Fruit fly (Drosophila melanogaster) whole organism, embryonic: Measurements from ENCODE around the gene Prosalpha6T.

ENCODE experiments used
- Ada2b ChIP-seq: fragments of 200-800 bp; sonication (Bioruptor generic); IDR thresholded peaks from 2 replicates; pipeline ENCODE4 v1.3.6; 2022; ENCODE audit warnings: missing biosample characterization, missing genetic modification characterization
- Atf-2 ChIP-seq: fragments of 200-800 bp; sonication (Bioruptor generic); optimal IDR thresholded peaks from 2 replicates; lab custom pipeline; 2016; ENCODE audit warnings: missing biosample characterization, missing genetic modification characterization
- BEAF-32 ChIP-seq: fragments of 200-800 bp; sonication (Bioruptor generic); optimal IDR thresholded peaks from 3 replicates; lab custom pipeline; 2017; ENCODE audit warnings: missing biosample characterization, missing genetic modification characterization, mild to moderate bottlenecking, moderate library complexity, missing genetic modification reagents
- CG10209 ChIP-seq: fragments of 200-800 bp; sonication (Bioruptor generic); optimal IDR thresholded peaks from 3 replicates; lab custom pipeline; 2017; ENCODE audit warnings: missing biosample characterization, mild to moderate bottlenecking, missing genetic modification characterization, missing genetic modification reagents
- CG1024 ChIP-seq: fragments of 200-800 bp; sonication (Bioruptor generic); IDR thresholded peaks from 2 replicates; pipeline ENCODE4 v1.3.6; 2022; ENCODE audit warnings: missing biosample characterization, missing genetic modification characterization
- CG10267 ChIP-seq: fragments of 200-800 bp; sonication (Bioruptor generic); optimal IDR thresholded peaks from 2 replicates; lab custom pipeline; 2018; ENCODE audit warnings: missing biosample characterization, mild to moderate bottlenecking, missing genetic modification characterization, moderate library complexity
- CG11695 ChIP-seq: fragments of 200-800 bp; sonication (Bioruptor generic); IDR thresholded peaks from 3 replicates; pipeline ENCODE4 v1.3.6; 2022; ENCODE audit warnings: missing biosample characterization, missing genetic modification characterization
- CG12071 ChIP-seq: fragments of 200-800 bp; sonication (Bioruptor generic); optimal IDR thresholded peaks from 3 replicates; lab custom pipeline; 2018; ENCODE audit warnings: missing biosample characterization, mild to moderate bottlenecking, missing genetic modification characterization
- CG12942 ChIP-seq: fragments of 200-800 bp; sonication (Bioruptor generic); optimal IDR thresholded peaks from 3 replicates; lab custom pipeline; 2016; ENCODE audit warnings: missing biosample characterization, missing genetic modification characterization
- CG14710 ChIP-seq: fragments of 200-800 bp; sonication (Bioruptor generic); optimal IDR thresholded peaks from 3 replicates; lab custom pipeline; 2019; ENCODE audit warnings: missing biosample characterization, mild to moderate bottlenecking, missing genetic modification characterization, moderate library complexity
- CG14965 ChIP-seq: fragments of 200-800 bp; sonication (Bioruptor generic); optimal IDR thresholded peaks from 2 replicates; lab custom pipeline; 2016; ENCODE audit warnings: missing biosample characterization, missing genetic modification characterization, borderline replicate concordance
- CG15269 ChIP-seq: fragments of 200-800 bp; sonication (Bioruptor generic); optimal IDR thresholded peaks from 2 replicates; lab custom pipeline; 2018; ENCODE audit warnings: missing biosample characterization, mild to moderate bottlenecking, missing genetic modification characterization, moderate library complexity
- CG1603 ChIP-seq: fragments of 200-800 bp; sonication (Bioruptor generic); optimal IDR thresholded peaks from 2 replicates; lab custom pipeline; 2019; ENCODE audit warnings: missing biosample characterization, mild to moderate bottlenecking, missing genetic modification characterization, moderate library complexity
- CG1647 ChIP-seq: fragments of 200-800 bp; sonication (Bioruptor generic); optimal IDR thresholded peaks from 3 replicates; lab custom pipeline; 2016; ENCODE audit warnings: missing biosample characterization, missing genetic modification characterization
- CG17829 ChIP-seq: fragments of 200-800 bp; optimal IDR thresholded peaks from 2 replicates; lab custom pipeline; 2019; ENCODE audit warnings: missing biosample characterization, mild to moderate bottlenecking, missing genetic modification characterization, moderate library complexity
- CG2116 ChIP-seq: fragments of 200-800 bp; sonication (Bioruptor generic); optimal IDR thresholded peaks from 3 replicates; lab custom pipeline; 2018; ENCODE audit warnings: missing biosample characterization, mild to moderate bottlenecking, missing genetic modification characterization
- CG3995 ChIP-seq: fragments of 200-800 bp; sonication (Bioruptor generic); optimal IDR thresholded peaks from 3 replicates; lab custom pipeline; 2016; ENCODE audit warnings: missing biosample characterization, missing genetic modification characterization
- CG42726 ChIP-seq: fragments of 200-800 bp; sonication (Bioruptor generic); IDR thresholded peaks from 2 replicates; pipeline ENCODE4 v1.3.6; 2022; ENCODE audit warnings: missing biosample characterization, missing genetic modification characterization; ENCODE audit not compliant: partially characterized antibody
- CG8765 ChIP-seq: fragments of 200-800 bp; sonication (Bioruptor generic); IDR thresholded peaks from 2 replicates; pipeline ENCODE4 v1.3.6; 2022; ENCODE audit warnings: missing biosample characterization, missing genetic modification characterization
- CG8924 ChIP-seq: fragments of 200-800 bp; optimal IDR thresholded peaks from 3 replicates; lab custom pipeline; 2019; ENCODE audit warnings: missing biosample characterization, mild to moderate bottlenecking, missing genetic modification characterization, moderate library complexity
- CoRest ChIP-seq: fragments of 200-800 bp; sonication (Bioruptor generic); optimal IDR thresholded peaks from 3 replicates; lab custom pipeline; 2018; ENCODE audit warnings: missing biosample characterization, mild to moderate bottlenecking, missing genetic modification characterization, moderate library complexity
- Dp ChIP-seq: fragments of 200-800 bp; sonication (Bioruptor generic); optimal IDR thresholded peaks from 2 replicates; lab custom pipeline; 2018; ENCODE audit warnings: missing biosample characterization, mild to moderate bottlenecking, missing genetic modification characterization, moderate library complexity
- Dref ChIP-seq: fragments of 200-800 bp; sonication (Bioruptor generic); IDR thresholded peaks from 2 replicates; pipeline ENCODE4 v1.3.6; 2022; ENCODE audit warnings: missing biosample characterization, missing genetic modification characterization
- GATAe ChIP-seq: fragments of 200-800 bp; sonication (Bioruptor generic); conservative IDR thresholded peaks from 2 replicates; pipeline ENCODE4 v1.3.6; 2022; ENCODE audit warnings: missing biosample characterization, missing genetic modification characterization
- Lpt ChIP-seq: fragments of >200 bp; optimal IDR thresholded peaks from 2 replicates; lab custom pipeline; 2018; ENCODE audit warnings: missing biosample characterization, missing genetic modification characterization
- MBD-R2 ChIP-seq: fragments of 200-800 bp; sonication (Bioruptor generic); IDR thresholded peaks from 2 replicates; pipeline ENCODE4 v1.3.6; 2022; ENCODE audit warnings: missing biosample characterization, missing genetic modification characterization
- MESR4 ChIP-seq: fragments of 200-800 bp; sonication (Bioruptor generic); optimal IDR thresholded peaks from 2 replicates; lab custom pipeline; 2018; ENCODE audit warnings: missing biosample characterization, mild to moderate bottlenecking, missing genetic modification characterization, moderate library complexity
- Med ChIP-seq: fragments of 200-800 bp; sonication (Bioruptor generic); peaks from one replicate; lab custom pipeline; 2016; ENCODE audit warnings: missing biosample characterization, missing genetic modification characterization, mild to moderate bottlenecking, inconsistent platforms, moderate library complexity
- Myb ChIP-seq: fragments of 200-800 bp; sonication (Bioruptor generic); optimal IDR thresholded peaks from 2 replicates; lab custom pipeline; 2016; ENCODE audit warnings: missing biosample characterization, missing genetic modification characterization
- abd-A ChIP-seq: fragments of 200-800 bp; sonication (Bioruptor generic); optimal IDR thresholded peaks from 3 replicates; lab custom pipeline; 2019; ENCODE audit warnings: missing biosample characterization, mild to moderate bottlenecking, missing genetic modification characterization, moderate library complexity
- aop ChIP-seq: fragments of 200-800 bp; sonication (Bioruptor generic); IDR thresholded peaks from 2 replicates; pipeline ENCODE4 v1.3.6; 2022; ENCODE audit warnings: missing biosample characterization, missing genetic modification characterization
- ash1 ChIP-seq: fragments of 200-800 bp; sonication (Bioruptor generic); optimal IDR thresholded peaks from 2 replicates; lab custom pipeline; 2018; ENCODE audit warnings: missing biosample characterization, mild to moderate bottlenecking, missing genetic modification characterization
- cad ChIP-seq: fragments of >200 bp; optimal IDR thresholded peaks from 2 replicates; lab custom pipeline; 2017; ENCODE audit warnings: missing biosample characterization, missing genetic modification characterization
- croc ChIP-seq: fragments of 200-800 bp; sonication (Bioruptor generic); conservative IDR thresholded peaks from 3 replicates; pipeline ENCODE4 v1.3.6; 2022; ENCODE audit warnings: missing biosample characterization, missing genetic modification characterization
- crol ChIP-seq: fragments of 200-800 bp; sonication (Bioruptor generic); IDR thresholded peaks from 2 replicates; pipeline ENCODE4 v1.3.6; 2022; ENCODE audit warnings: missing biosample characterization, missing genetic modification characterization
- crp ChIP-seq, 2 experiments: fragments of 200-800 bp; sonication (Bioruptor generic); optimal IDR thresholded peaks; 2 replicates in 1 of 2; 3 replicates in 1 of 2; lab custom pipeline; 2017; ENCODE audit warnings: missing biosample characterization in 2 of 2, missing genetic modification characterization in 2 of 2, mild to moderate bottlenecking in 1 of 2, moderate library complexity in 1 of 2
- da ChIP-seq: fragments of 200-800 bp; sonication (Bioruptor generic); optimal IDR thresholded peaks from 2 replicates; lab custom pipeline; 2016; ENCODE audit warnings: missing biosample characterization, missing genetic modification characterization
- exex ChIP-seq: fragments of 200-800 bp; sonication (Bioruptor generic); optimal IDR thresholded peaks from 4 replicates; lab custom pipeline; 2018; ENCODE audit warnings: missing biosample characterization, mild to moderate bottlenecking, missing genetic modification characterization, moderate library complexity
- gcm ChIP-seq: fragments of 200-800 bp; sonication (Bioruptor generic); optimal IDR thresholded peaks from 2 replicates; lab custom pipeline; 2019; ENCODE audit warnings: missing biosample characterization, mild to moderate bottlenecking, missing genetic modification characterization, moderate library complexity
- grn ChIP-seq: fragments of 200-800 bp; sonication (Bioruptor generic); optimal IDR thresholded peaks from 3 replicates; lab custom pipeline; 2017; ENCODE audit warnings: missing biosample characterization, missing genetic modification characterization
- gro ChIP-seq: fragments of 200-800 bp; sonication (Bioruptor generic); optimal IDR thresholded peaks from 2 replicates; lab custom pipeline; 2016; ENCODE audit warnings: missing biosample characterization, missing genetic modification characterization
- jumu ChIP-seq: fragments of 200-800 bp; sonication (Bioruptor generic); optimal IDR thresholded peaks from 3 replicates; lab custom pipeline; 2016; ENCODE audit warnings: missing biosample characterization, missing genetic modification characterization
- lmd ChIP-seq: fragments of 200-800 bp; sonication (Bioruptor generic); IDR thresholded peaks from 2 replicates; pipeline ENCODE4 v1.3.6; 2022; ENCODE audit warnings: missing biosample characterization, missing genetic modification characterization
- pho ChIP-seq: fragments of 200-800 bp; sonication (Bioruptor generic); optimal IDR thresholded peaks from 2 replicates; lab custom pipeline; 2016; ENCODE audit warnings: missing biosample characterization, missing genetic modification characterization
- phol ChIP-seq: fragments of 200-800 bp; sonication (Bioruptor generic); optimal IDR thresholded peaks from 3 replicates; lab custom pipeline; 2018; ENCODE audit warnings: missing biosample characterization, mild to moderate bottlenecking, missing genetic modification characterization, moderate library complexity
- stwl ChIP-seq: fragments of 200-800 bp; sonication (Bioruptor generic); optimal IDR thresholded peaks from 3 replicates; lab custom pipeline; 2018; ENCODE audit warnings: missing biosample characterization, mild to moderate bottlenecking, missing genetic modification characterization, moderate library complexity
- tin ChIP-seq: fragments of 200-800 bp; sonication (Bioruptor generic); optimal IDR thresholded peaks from 3 replicates; lab custom pipeline; 2016; ENCODE audit warnings: missing biosample characterization, missing genetic modification characterization
- tll ChIP-seq, 2 experiments: fragments of 200-800 bp in 1 of 2; fragments of >200 bp in 1 of 2; sonication (Bioruptor generic) in 1 of 2; optimal IDR thresholded peaks; 2 replicates each; lab custom pipeline; 2017 to 2019; ENCODE audit warnings: missing biosample characterization in 2 of 2, missing genetic modification characterization in 2 of 2, mild to moderate bottlenecking in 1 of 2, moderate library complexity in 1 of 2
- toy ChIP-seq: fragments of 200-800 bp; sonication (Bioruptor generic); IDR thresholded peaks from 2 replicates; pipeline ENCODE4 v1.3.6; 2022; ENCODE audit warnings: missing biosample characterization, missing genetic modification characterization
- trem ChIP-seq: fragments of 200-800 bp; optimal IDR thresholded peaks from 3 replicates; lab custom pipeline; 2019; ENCODE audit warnings: missing biosample characterization, mild to moderate bottlenecking, missing genetic modification characterization, moderate library complexity
- twi ChIP-seq: fragments of 200-800 bp; optimal IDR thresholded peaks from 2 replicates; lab custom pipeline; 2019; ENCODE audit warnings: missing biosample characterization, mild to moderate bottlenecking, missing genetic modification characterization, moderate library complexity

Prosalpha6T gene

dm6 chr2L:13231739-13232138, at the start of gene Prosalpha6T:
TSS of gene Prosalpha6T (plus strand) at chr2L:13232039.
- TF ChIP-seq phol = no peak
- no peak for TF ChIP-seq GATAe (GFP tag; lab: Robert Waterston, UW)
- TF ChIP-seq gro (GFP tag; lab: Kevin White, UChicago) = no peak
- no peak for TF ChIP-seq CG1024 (GFP tag; lab: Robert Waterston, UW)
- no peak for TF ChIP-seq aop
- no peak for TF ChIP-seq Lpt (GFP tag; lab: Kevin White, UChicago)
- no peak for TF ChIP-seq CG8924
- TF ChIP-seq CG14965 = no peak
- TF ChIP-seq Ada2b (GFP tag; lab: Robert Waterston, UW) = no peak
- TF ChIP-seq pho (GFP tag; lab: Kevin White, UChicago) = no peak

- TF ChIP-seq CG17829 (no peak), stwl (peak; percentile 82), CG1647 (GFP tag; lab: Kevin White, UChicago) (no peak), ash1 (GFP tag; lab: Kevin White, UChicago) (no peak), CG14710 (tag; lab: Kevin White, UChicago) (peak; percentile 29), CG42726 (GFP tag; lab: Robert Waterston, UW) (no peak), CG15269 (no peak), CG12942 (GFP tag; lab: Kevin White, UChicago) (no peak), CG12071 (GFP tag; lab: Kevin White, UChicago) (no peak), CG11695 (GFP tag; lab: Robert Waterston, UW) (no peak), crol (GFP tag; lab: Robert Waterston, UW) (peak; percentile 84), twi (no peak), CG8765 (GFP tag; lab: Robert Waterston, UW) (no peak), Med (GFP tag; lab: Kevin White, UChicago) (peak; percentile 27), abd-A (no peak), MESR4 (GFP tag; lab: Kevin White, UChicago) (peak; percentile 16), CoRest (tag; lab: Kevin White, UChicago) (no peak), crp (GFP tag; optimal IDR thresholded peaks at IDR 0.05; lab: Kevin White, UChicago) (peak; percentile 41 to 88), croc (no peak), Dp (GFP tag; lab: Kevin White, UChicago) (peak; percentile 1), cad (peak; percentile 49), exex (no peak), grn (GFP tag; lab: Kevin White, UChicago) (no peak), Dref (GFP tag; lab: Robert Waterston, UW) (peak; percentile 44), toy (GFP tag; lab: Robert Waterston, UW) (no peak), Atf-2 (GFP tag; lab: Kevin White, UChicago) (no peak), CG1603 (no peak), CG10209 (no peak), tll (GFP tag; optimal IDR thresholded peaks at IDR 0.05; lab: Kevin White, UChicago) (no peak), da (GFP tag; lab: Kevin White, UChicago) (no peak), CG3995 (GFP tag; lab: Kevin White, UChicago) (peak; percentile 1), gcm (GFP tag; lab: Kevin White, UChicago) (no peak), jumu (GFP tag; lab: Kevin White, UChicago) (no peak), Myb (GFP tag; lab: Kevin White, UChicago) (peak; percentile 41), CG2116 (GFP tag; lab: Kevin White, UChicago) (peak; percentile 55), trem (tag; lab: Kevin White, UChicago) (peak; percentile 5), lmd (GFP tag; lab: Robert Waterston, UW) (no peak), BEAF-32 (GFP tag; lab: Kevin White, UChicago) (peak; percentile 13), MBD-R2 (GFP tag; lab: Robert Waterston, UW) (peak; percentile 46; the same call in 1 of the 2 replicates), CG10267 (tag; lab: Kevin White, UChicago) (peak; percentile 94), tin (GFP tag; lab: Kevin White, UChicago) (no peak)
These were observed 49.4 kb upstream of the Prosalpha6T start, which contains the start of gene Mgat3 for dm6 chr2L:13182415-13182814. TSS of gene Mgat3 (minus strand) at chr2L:13182596.
